Worm (Caenorhabditis elegans) whole organism, midembryonic: Measurements from ENCODE around the gene C03A7.13.

ENCODE experiments used
- T22C8.4 ChIP-seq: fragments of 200-800 bp; sonication (Bioruptor generic); IDR thresholded peaks from 2 replicates; pipeline ENCODE4 v1.3.6; 2022; ENCODE audit warnings: missing genetic modification characterization, missing compliant biosample characterization
- cog-1 ChIP-seq: sonication (generic microtip); optimal IDR thresholded peaks from 2 replicates; lab custom pipeline; 2016; ENCODE audit warnings: missing genetic modification characterization, missing compliant biosample characterization
- flt-1 ChIP-seq: fragments of 200-800 bp; sonication (Bioruptor generic); IDR thresholded peaks from 2 replicates; pipeline ENCODE4 v1.3.6; 2022; ENCODE audit warnings: missing genetic modification characterization, missing compliant biosample characterization
- klf-2 ChIP-seq: fragments of 200-800 bp; sonication (Bioruptor generic); conservative IDR thresholded peaks from 2 replicates; pipeline ENCODE4 v1.3.6; 2022; ENCODE audit warnings: missing genetic modification reagents, missing genetic modification characterization, missing compliant biosample characterization
- med-1 ChIP-seq: sonication (generic microtip); optimal IDR thresholded peaks from 2 replicates; lab custom pipeline; 2017; ENCODE audit warnings: missing genetic modification characterization, mild to moderate bottlenecking, missing compliant biosample characterization, antibody characterized with exemption, missing genetic modification reagents; ENCODE audit not compliant: insufficient read depth
- ref-1 ChIP-seq: fragments of 200-800 bp; sonication (Bioruptor generic); conservative IDR thresholded peaks from 2 replicates; pipeline ENCODE4 v1.3.6; 2022; ENCODE audit warnings: missing genetic modification reagents, missing genetic modification characterization, missing compliant biosample characterization
- tab-1 ChIP-seq: fragments of 200-800 bp; sonication (Bioruptor generic); IDR thresholded peaks from 2 replicates; pipeline ENCODE4 v1.3.6; 2022; ENCODE audit warnings: missing genetic modification characterization, missing compliant biosample characterization
- ztf-23 ChIP-seq: fragments of 200-800 bp; sonication (Bioruptor generic); IDR thresholded peaks from 2 replicates; pipeline ENCODE4 v1.3.6; 2022; ENCODE audit warnings: missing genetic modification reagents, missing genetic modification characterization, missing compliant biosample characterization
- ztf-29 ChIP-seq: fragments of 200-800 bp; sonication (Bioruptor generic); IDR thresholded peaks from 2 replicates; pipeline ENCODE4 v1.3.6; 2022; ENCODE audit warnings: missing genetic modification reagents, missing genetic modification characterization, missing compliant biosample characterization

C03A7.13 gene

ce11 chrV:5192501-5192900, at the start of gene C03A7.13:
TSS of gene C03A7.13 (minus strand) at chrV:5192543.
- TF ChIP-seq cog-1 (tag; lab: Kevin White, UChicago) (no peak), med-1 (no peak), flt-1 (GFP tag; lab: Robert Waterston, UW) (no peak), tab-1 (GFP tag; lab: Robert Waterston, UW) (no peak), T22C8.4 (no peak), ref-1 (GFP tag; lab: Robert Waterston, UW) (no peak), ztf-29 (GFP tag; lab: Robert Waterston, UW) (no peak)

DNA sequence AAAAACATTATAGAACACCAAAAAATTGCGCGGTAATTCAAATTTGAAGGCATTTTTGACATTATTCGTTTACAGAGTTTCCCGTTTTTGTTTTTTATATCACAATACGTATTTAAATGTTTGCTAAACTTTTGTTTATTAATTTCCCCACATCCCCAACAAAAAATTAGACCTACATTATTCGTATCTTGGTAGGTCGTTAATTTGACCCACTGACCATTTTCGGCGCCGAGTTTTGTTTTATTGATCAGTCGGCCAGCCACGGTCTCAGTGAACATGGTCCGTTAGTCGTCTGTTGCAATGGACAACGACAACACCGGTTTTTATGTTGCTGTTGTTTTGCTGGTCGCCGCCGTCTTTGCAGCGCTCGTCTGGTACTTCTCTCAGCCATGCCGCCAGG, 47.6 kb upstream of the C03A7.13 start, which contains the start of gene B0238.15:
Gene B0238.15, plus strand, starts transcription at position 301 of the 400 bp plus-strand sequence.
- TF ChIP-seq ztf-23 = no peak
- TF ChIP-seq klf-2 (GFP tag; lab: Robert Waterston, UW) = no peak
- TF ChIP-seq med-1 = no peak
- TF ChIP-seq cog-1 (tag; lab: Kevin White, UChicago) = no peak
- no peak for TF ChIP-seq T22C8.4
- no peak for TF ChIP-seq ref-1 (GFP tag; lab: Robert Waterston, UW)
- TF ChIP-seq ztf-29 (GFP tag; lab: Robert Waterston, UW) = no peak
- TF ChIP-seq flt-1 (GFP tag; lab: Robert Waterston, UW) = no peak
- no peak for TF ChIP-seq tab-1 (GFP tag; lab: Robert Waterston, UW)

DNA sequence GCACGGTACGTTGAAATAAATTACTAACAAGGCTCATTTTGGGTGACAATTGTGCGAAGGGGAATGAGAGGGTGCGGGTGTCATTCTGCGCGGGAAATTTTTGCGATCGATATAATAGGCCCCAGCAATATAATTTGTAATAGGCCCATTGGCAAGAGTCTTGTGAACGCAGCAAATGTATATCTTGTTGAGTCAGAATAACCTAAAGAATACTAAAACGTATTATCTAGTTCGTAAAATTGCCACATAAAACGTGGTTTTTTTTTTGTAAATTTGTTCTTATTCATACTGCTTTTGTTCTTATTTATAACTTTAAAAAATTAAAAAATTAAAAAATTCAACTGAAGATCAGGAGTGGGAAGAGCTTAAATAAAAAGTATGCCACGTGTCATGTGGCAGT, 47.1 kb upstream of the C03A7.13 start, which contains the start of gene C52A10.3:
Gene C52A10.3, minus strand, starts transcription at position 101 of the 400 bp plus-strand sequence.
- no peak for TF ChIP-seq ref-1 (GFP tag; lab: Robert Waterston, UW)
- no peak for TF ChIP-seq klf-2 (GFP tag; lab: Robert Waterston, UW)
- no peak for TF ChIP-seq flt-1 (GFP tag; lab: Robert Waterston, UW)
- TF ChIP-seq ztf-23 = no peak
- TF ChIP-seq T22C8.4 = no peak
- no peak for TF ChIP-seq tab-1 (GFP tag; lab: Robert Waterston, UW)
- no peak for TF ChIP-seq cog-1 (tag; lab: Kevin White, UChicago)
- TF ChIP-seq ztf-29 (GFP tag; lab: Robert Waterston, UW) = no peak
- TF ChIP-seq med-1 = no peak

- no peak for TF ChIP-seq klf-2 (GFP tag; lab: Robert Waterston, UW)
- no peak for TF ChIP-seq ztf-29 (GFP tag; lab: Robert Waterston, UW)
- TF ChIP-seq med-1 = no peak
- TF ChIP-seq tab-1 (GFP tag; lab: Robert Waterston, UW) = no peak
- no peak for TF ChIP-seq cog-1 (tag; lab: Kevin White, UChicago)
These were observed 44.8 kb upstream of the C03A7.13 start, which contains the start of gene cest-35.2 for ce11 chrV:5237116-5237515. TSS of gene cest-35.2 (minus strand) at chrV:5237216.

ce11 chrV:5233777-5234176, 41.4 kb upstream of the C03A7.13 start, which contains the start of gene cest-32:
TSS of gene cest-32 (minus strand) at chrV:5233891.
- TF ChIP-seq ref-1 (GFP tag; lab: Robert Waterston, UW) (no peak), ztf-23 (no peak), cog-1 (tag; lab: Kevin White, UChicago) (no peak), tab-1 (GFP tag; lab: Robert Waterston, UW) (no peak), ztf-29 (GFP tag; lab: Robert Waterston, UW) (no peak), flt-1 (GFP tag; lab: Robert Waterston, UW) (no peak), klf-2 (GFP tag; lab: Robert Waterston, UW) (no peak), T22C8.4 (no peak)

DNA sequence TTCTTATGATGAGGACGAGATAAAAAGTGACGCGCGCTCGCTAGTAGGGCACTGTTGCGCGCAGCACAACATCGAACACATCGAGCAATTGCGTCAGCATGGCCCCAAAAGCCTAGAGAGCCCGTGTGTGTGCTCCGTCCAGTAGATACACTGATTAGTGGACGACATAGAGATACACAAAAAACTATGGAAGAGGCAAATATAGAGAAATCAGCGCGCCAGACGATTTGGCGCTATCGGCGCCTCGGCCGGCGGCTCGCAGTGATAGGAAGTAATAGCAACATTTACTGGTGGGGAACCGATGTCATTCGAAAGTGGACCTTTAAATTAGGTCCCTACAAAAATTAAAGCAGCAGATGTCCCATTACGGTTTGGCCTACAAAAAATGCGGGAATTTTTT, 36.2 kb upstream of the C03A7.13 start:
- TF ChIP-seq cog-1 (tag; lab: Kevin White, UChicago) = no peak
- no peak for TF ChIP-seq ztf-23
- no peak for TF ChIP-seq tab-1 (GFP tag; lab: Robert Waterston, UW)
- TF ChIP-seq flt-1 (GFP tag; lab: Robert Waterston, UW) = no peak
- no peak for TF ChIP-seq ztf-29 (GFP tag; lab: Robert Waterston, UW)
- TF ChIP-seq T22C8.4 = no peak
- TF ChIP-seq klf-2 (GFP tag; lab: Robert Waterston, UW) = no peak
- no peak for TF ChIP-seq med-1
- no peak for TF ChIP-seq ref-1 (GFP tag; lab: Robert Waterston, UW)

ce11 chrV:5225660-5226059, 33.3 kb upstream of the C03A7.13 start:
- TF ChIP-seq tab-1 (GFP tag; lab: Robert Waterston, UW) (no peak), T22C8.4 (no peak), cog-1 (tag; lab: Kevin White, UChicago) (no peak), ztf-29 (GFP tag; lab: Robert Waterston, UW) (no peak), ref-1 (GFP tag; lab: Robert Waterston, UW) (no peak), flt-1 (GFP tag; lab: Robert Waterston, UW) (no peak)

ce11 chrV:5223044-5223443, 30.7 kb upstream of the C03A7.13 start, which contains the start of gene Y49G5B.1:
TSS of gene Y49G5B.1 (plus strand) at chrV:5223367.
- TF ChIP-seq cog-1 (tag; lab: Kevin White, UChicago) = no peak
- TF ChIP-seq ztf-23 = no peak
- TF ChIP-seq T22C8.4 = no peak
- no peak for TF ChIP-seq klf-2 (GFP tag; lab: Robert Waterston, UW)
- TF ChIP-seq med-1 = no peak
- TF ChIP-seq ref-1 (GFP tag; lab: Robert Waterston, UW) = no peak
- no peak for TF ChIP-seq ztf-29 (GFP tag; lab: Robert Waterston, UW)
- TF ChIP-seq tab-1 (GFP tag; lab: Robert Waterston, UW) = no peak
- no peak for TF ChIP-seq flt-1 (GFP tag; lab: Robert Waterston, UW)

- no peak for TF ChIP-seq ztf-29 (GFP tag; lab: Robert Waterston, UW)
- TF ChIP-seq tab-1 (GFP tag; lab: Robert Waterston, UW) = no peak
- TF ChIP-seq cog-1 (tag; lab: Kevin White, UChicago) = no peak
- TF ChIP-seq T22C8.4 = no peak
- no peak for TF ChIP-seq klf-2 (GFP tag; lab: Robert Waterston, UW)
- TF ChIP-seq ztf-23 = no peak
- TF ChIP-seq med-1 = no peak
- TF ChIP-seq ref-1 (GFP tag; lab: Robert Waterston, UW) = no peak
- TF ChIP-seq flt-1 (GFP tag; lab: Robert Waterston, UW) = no peak
These were observed 21.3 kb upstream of the C03A7.13 start for ce11 chrV:5213674-5214073.

ce11 chrV:5204127-5204526, 11.8 kb upstream of the C03A7.13 start, which contains the start of gene ttc-37:
TSS of gene ttc-37 (plus strand) at chrV:5204475.
- TF ChIP-seq klf-2 (GFP tag; lab: Robert Waterston, UW) = no peak
